Worm (Caenorhabditis elegans): ENCODE measurements around the gene K02F3.9.
A peak's percentile ranks its signal among the peaks of the same experiment; 100 is the strongest.

The K02F3.9 gene

ce11 chrIII:834443-834815, 6.7 kb downstream of the K02F3.9 start:
- TF ChIP-seq sptf-1 (tag; optimal IDR thresholded peaks at IDR 0.05) (no peak), lin-13 (tag; optimal IDR thresholded peaks at IDR 0.05) (no peak), unc-120 (tag; optimal IDR thresholded peaks at IDR 0.05; ENCODE audit: poor library complexity, severe bottlenecking) (no peak), nhr-12 (tag; optimal IDR thresholded peaks at IDR 0.05) (no peak), blmp-1 (tag; optimal IDR thresholded peaks at IDR 0.05) (no peak), nhr-76 (tag; optimal IDR thresholded peaks at IDR 0.05) (no peak), bed-3 (GFP tag; optimal IDR thresholded peaks at IDR 0.05) (no peak), ceh-83 (GFP tag; optimal IDR thresholded peaks at IDR 0.05) (no peak), snpc-4 (tag; optimal IDR thresholded peaks at IDR 0.05) (no peak), mab-5 (tag; optimal IDR thresholded peaks at IDR 0.05) (no peak)

- TF ChIP-seq nhr-2 (tag; optimal IDR thresholded peaks at IDR 0.05) = peak; percentile 54
- peak; percentile 36 for TF ChIP-seq elt-1 (tag; optimal IDR thresholded peaks at IDR 0.05; ENCODE audit: borderline replicate concordance, insufficient read depth)
- no peak for TF ChIP-seq sem-2 (GFP tag; optimal IDR thresholded peaks at IDR 0.05)
- TF ChIP-seq nhr-76 (tag; optimal IDR thresholded peaks at IDR 0.05) = no peak
- no peak for TF ChIP-seq nhr-12 (tag; optimal IDR thresholded peaks at IDR 0.05)
- peak; percentile 66 for TF ChIP-seq sptf-1 (tag; optimal IDR thresholded peaks at IDR 0.05)
- peak; percentile 64 for TF ChIP-seq drap-1 (GFP tag; optimal IDR thresholded peaks at IDR 0.05)
- TF ChIP-seq lin-32 (GFP tag; optimal IDR thresholded peaks at IDR 0.05) = no peak
- peak; percentile 53 for TF ChIP-seq cnd-1 (tag; optimal IDR thresholded peaks at IDR 0.05)
- TF ChIP-seq ceh-83 (GFP tag; optimal IDR thresholded peaks at IDR 0.05) = peak; percentile 51
- no peak for TF ChIP-seq blmp-1 (tag; optimal IDR thresholded peaks at IDR 0.05)
- TF ChIP-seq zip-8 (tag; optimal IDR thresholded peaks at IDR 0.05) = peak; percentile 36
- TF ChIP-seq ceh-43 (GFP tag; optimal IDR thresholded peaks at IDR 0.05) = no peak
- peak; percentile 19 for TF ChIP-seq ztf-11 (tag; optimal IDR thresholded peaks at IDR 0.05)
- no peak for TF ChIP-seq nhr-28 (tag; optimal IDR thresholded peaks at IDR 0.05)
- TF ChIP-seq mls-2 (tag; optimal IDR thresholded peaks at IDR 0.05) = peak; percentile 50
- no peak for TF ChIP-seq snpc-4 (tag; optimal IDR thresholded peaks at IDR 0.05)
- TF ChIP-seq tbx-8 (GFP tag; optimal IDR thresholded peaks at IDR 0.05) = no peak
- TF ChIP-seq unc-39 (tag; optimal IDR thresholded peaks at IDR 0.05) = no peak
- peak; percentile 94 for TF ChIP-seq pha-4 (tag; optimal IDR thresholded peaks at IDR 0.05)
- TF ChIP-seq mab-5 (tag; optimal IDR thresholded peaks at IDR 0.05) = no peak
- peak; percentile 33 for TF ChIP-seq M03D4.4 (tag; optimal IDR thresholded peaks at IDR 0.05)
- peak; percentile 52 for TF ChIP-seq ceh-39 (tag; optimal IDR thresholded peaks at IDR 0.05)
- peak; percentile 84 for TF ChIP-seq mep-1 (tag; optimal IDR thresholded peaks at IDR 0.05)
- peak; percentile 91 for TF ChIP-seq nhr-237 (tag; optimal IDR thresholded peaks at IDR 0.05)
- peak; percentile 25 for TF ChIP-seq hlh-1 (tag; optimal IDR thresholded peaks at IDR 0.05)
- TF ChIP-seq lin-13 (tag; optimal IDR thresholded peaks at IDR 0.05) = peak; percentile 67
- TF ChIP-seq flh-1 (GFP tag; optimal IDR thresholded peaks at IDR 0.05) = no peak
- peak; percentile 83 for TF ChIP-seq elt-3 (tag; optimal IDR thresholded peaks at IDR 0.05)
- TF ChIP-seq ham-2 (GFP tag; optimal IDR thresholded peaks at IDR 0.05) = peak; percentile 35
- peak; percentile 57 for TF ChIP-seq unc-120 (tag; optimal IDR thresholded peaks at IDR 0.05; ENCODE audit: poor library complexity, severe bottlenecking)
- TF ChIP-seq lsy-2 (tag; optimal IDR thresholded peaks at IDR 0.05) = peak; percentile 66
- peak; percentile 93 for TF ChIP-seq unc-62 (GFP tag; optimal IDR thresholded peaks at IDR 0.05)
- peak; percentile 64 for TF ChIP-seq ces-1 (GFP tag; optimal IDR thresholded peaks at IDR 0.05)
- no peak for TF ChIP-seq bed-3 (GFP tag; optimal IDR thresholded peaks at IDR 0.05)
These were observed 7.3 kb downstream of the K02F3.9 start for ce11 chrIII:833711-834442.

- TF ChIP-seq ham-2 (GFP tag; optimal IDR thresholded peaks at IDR 0.05) = no peak
- no peak for TF ChIP-seq hlh-1 (tag; optimal IDR thresholded peaks at IDR 0.05)
- no peak for TF ChIP-seq tbx-8 (GFP tag; optimal IDR thresholded peaks at IDR 0.05)
- TF ChIP-seq pha-4 (tag; optimal IDR thresholded peaks at IDR 0.05) = no peak
- TF ChIP-seq drap-1 (GFP tag; optimal IDR thresholded peaks at IDR 0.05) = no peak
- TF ChIP-seq mab-5 (tag; optimal IDR thresholded peaks at IDR 0.05) = no peak
- no peak for TF ChIP-seq ceh-43 (GFP tag; optimal IDR thresholded peaks at IDR 0.05)
- no peak for TF ChIP-seq blmp-1 (tag; optimal IDR thresholded peaks at IDR 0.05)
- no peak for TF ChIP-seq sptf-1 (tag; optimal IDR thresholded peaks at IDR 0.05)
- no peak for TF ChIP-seq lin-32 (GFP tag; optimal IDR thresholded peaks at IDR 0.05)
- TF ChIP-seq lsy-2 (tag; optimal IDR thresholded peaks at IDR 0.05) = no peak
- TF ChIP-seq M03D4.4 (tag; optimal IDR thresholded peaks at IDR 0.05) = no peak
- no peak for TF ChIP-seq nhr-237 (tag; optimal IDR thresholded peaks at IDR 0.05)
- TF ChIP-seq snpc-4 (tag; optimal IDR thresholded peaks at IDR 0.05) = no peak
- no peak for TF ChIP-seq ceh-39 (tag; optimal IDR thresholded peaks at IDR 0.05)
- TF ChIP-seq nhr-2 (tag; optimal IDR thresholded peaks at IDR 0.05) = no peak
- TF ChIP-seq nhr-28 (tag; optimal IDR thresholded peaks at IDR 0.05) = no peak
- TF ChIP-seq ztf-11 (tag; optimal IDR thresholded peaks at IDR 0.05) = no peak
- no peak for TF ChIP-seq bed-3 (GFP tag; optimal IDR thresholded peaks at IDR 0.05)
These were observed 8.2 kb downstream of the K02F3.9 start, which contains the start of gene zip-2 for ce11 chrIII:832855-833504. zip-2 (plus strand) TSS chrIII:832982.

Data from whole organism, mixed stage, embryonic.